Worm (Caenorhabditis elegans) whole organism, L3 larva: Measurements from ENCODE around the gene rike-1.
A peak's percentile ranks its signal among the peaks of the same experiment; 100 is the strongest.

Experiments
- aly-2 ChIP-seq: fragments of 150-350 bp; optimal IDR thresholded peaks from 2 replicates; lab custom pipeline; 2014; ENCODE audit warnings: missing biosample characterization, missing genetic modification characterization
- ama-1 ChIP-seq: fragments of 150-350 bp; optimal IDR thresholded peaks from 2 replicates; lab custom pipeline; 2018
- ceh-82 ChIP-seq: fragments of 150-350 bp; optimal IDR thresholded peaks from 2 replicates; lab custom pipeline; 2014; ENCODE audit warnings: missing biosample characterization, missing genetic modification characterization
- ceh-9 ChIP-seq: sonication (generic microtip); optimal IDR thresholded peaks from 2 replicates; lab custom pipeline; 2018; ENCODE audit warnings: missing biosample characterization, missing genetic modification characterization
- daf-12 ChIP-seq: fragments of 150-350 bp; optimal IDR thresholded peaks from 2 replicates; lab custom pipeline; 2014; ENCODE audit warnings: missing biosample characterization, missing genetic modification reagents, missing genetic modification characterization
- egl-27 ChIP-seq: sonication (generic microtip); optimal IDR thresholded peaks from 4 replicates; lab custom pipeline; 2017; ENCODE audit warnings: missing biosample characterization, missing genetic modification reagents, missing genetic modification characterization
- egl-5 ChIP-seq: fragments of 150-350 bp; optimal IDR thresholded peaks from 2 replicates; lab custom pipeline; 2017; ENCODE audit warnings: missing biosample characterization, missing genetic modification reagents, missing genetic modification characterization, inconsistent platforms
- elt-1 ChIP-seq: fragments of 150-350 bp; optimal IDR thresholded peaks from 2 replicates; lab custom pipeline; 2014; ENCODE audit warnings: missing biosample characterization, missing genetic modification characterization
- elt-2 ChIP-seq: sonication (generic microtip); optimal IDR thresholded peaks from 2 replicates; lab custom pipeline; 2016; ENCODE audit warnings: missing genetic modification reagents, mild to moderate bottlenecking, missing genetic modification characterization, missing compliant biosample characterization
- elt-3 ChIP-seq, 3 experiments: fragments of 150-350 bp in 1 of 3; sonication (generic microtip) in 2 of 3; optimal IDR thresholded peaks; 2 replicates in 2 of 3; 4 replicates in 1 of 3; lab custom pipeline; 2014 to 2017; ENCODE audit warnings: missing biosample characterization in 3 of 3, missing genetic modification characterization in 3 of 3
- eor-1 ChIP-seq, 2 experiments: fragments of 150-350 bp; optimal IDR thresholded peaks; 2 replicates each; lab custom pipeline; 2014 to 2018; ENCODE audit warnings: missing biosample characterization in 2 of 2, missing genetic modification characterization in 2 of 2
- fkh-10 ChIP-seq: sonication (generic microtip); optimal IDR thresholded peaks from 2 replicates; lab custom pipeline; 2017; ENCODE audit warnings: missing biosample characterization, missing genetic modification reagents, missing genetic modification characterization
- fkh-2 ChIP-seq: fragments of 150-350 bp; optimal IDR thresholded peaks from 2 replicates; lab custom pipeline; 2014; ENCODE audit warnings: missing biosample characterization, missing genetic modification reagents, missing genetic modification characterization
- fos-1 ChIP-seq: fragments of 150-350 bp; optimal IDR thresholded peaks from 2 replicates; lab custom pipeline; 2014; ENCODE audit warnings: missing biosample characterization, missing genetic modification characterization
- jun-1 ChIP-seq: fragments of 150-350 bp; optimal IDR thresholded peaks from 2 replicates; lab custom pipeline; 2014; ENCODE audit warnings: missing biosample characterization, missing genetic modification reagents, missing genetic modification characterization
- lin-39 ChIP-seq: fragments of 150-350 bp; optimal IDR thresholded peaks from 2 replicates; lab custom pipeline; 2018; ENCODE audit warnings: missing biosample characterization, missing genetic modification reagents, missing genetic modification characterization
- mdl-1 ChIP-seq: fragments of 150-350 bp; optimal IDR thresholded peaks from 2 replicates; lab custom pipeline; 2014; ENCODE audit warnings: missing biosample characterization, missing genetic modification characterization
- nfya-1 ChIP-seq: sonication (generic microtip); optimal IDR thresholded peaks from 2 replicates; lab custom pipeline; 2017; ENCODE audit warnings: missing genetic modification characterization, mild to moderate bottlenecking, missing compliant biosample characterization, antibody characterized with exemption, moderate library complexity; ENCODE audit not compliant: insufficient read depth
- nhr-11 ChIP-seq: fragments of 150-350 bp; optimal IDR thresholded peaks from 2 replicates; lab custom pipeline; 2014; ENCODE audit warnings: missing biosample characterization, missing genetic modification characterization
- nhr-12 ChIP-seq: fragments of 150-350 bp; optimal IDR thresholded peaks from 2 replicates; lab custom pipeline; 2014; ENCODE audit warnings: missing biosample characterization, missing genetic modification characterization
- nhr-23 ChIP-seq: fragments of 150-350 bp; optimal IDR thresholded peaks from 2 replicates; lab custom pipeline; 2014; ENCODE audit warnings: missing biosample characterization, missing genetic modification reagents, missing genetic modification characterization
- nhr-25 ChIP-seq: sonication (generic microtip); optimal IDR thresholded peaks from 2 replicates; lab custom pipeline; 2017; ENCODE audit warnings: missing biosample characterization, missing genetic modification characterization
- nhr-28 ChIP-seq: fragments of 150-350 bp; optimal IDR thresholded peaks from 2 replicates; lab custom pipeline; 2014; ENCODE audit warnings: missing biosample characterization, missing genetic modification characterization
- nhr-43 ChIP-seq: sonication (generic microtip); optimal IDR thresholded peaks from 2 replicates; lab custom pipeline; 2016; ENCODE audit warnings: mild to moderate bottlenecking, missing genetic modification characterization, missing compliant biosample characterization; ENCODE audit not compliant: poor library complexity, severe bottlenecking
- nhr-67 ChIP-seq: fragments of 150-350 bp; optimal IDR thresholded peaks from 2 replicates; lab custom pipeline; 2014; ENCODE audit warnings: missing biosample characterization, missing genetic modification characterization
- nhr-76 ChIP-seq: fragments of 150-350 bp; sonication (generic microtip); optimal IDR thresholded peaks from 5 replicates; lab custom pipeline; 2014; ENCODE audit warnings: missing biosample characterization, missing genetic modification characterization
- pqm-1 ChIP-seq: fragments of 150-350 bp; optimal IDR thresholded peaks from 2 replicates; lab custom pipeline; 2017; ENCODE audit warnings: missing biosample characterization, missing genetic modification characterization, inconsistent platforms
- sea-2 ChIP-seq: fragments of 150-350 bp; sonication (generic microtip); optimal IDR thresholded peaks from 4 replicates; lab custom pipeline; 2014; ENCODE audit warnings: missing biosample characterization, missing genetic modification reagents, missing genetic modification characterization
- snpc-4 ChIP-seq: fragments of 150-350 bp; optimal IDR thresholded peaks from 2 replicates; lab custom pipeline; 2014; ENCODE audit warnings: missing biosample characterization, missing genetic modification characterization
- tbx-2 ChIP-seq: sonication (generic microtip); optimal IDR thresholded peaks from 2 replicates; lab custom pipeline; 2016; ENCODE audit warnings: mild to moderate bottlenecking, missing genetic modification characterization, missing compliant biosample characterization
- unc-39 ChIP-seq: sonication (generic microtip); optimal IDR thresholded peaks from 4 replicates; lab custom pipeline; 2017; ENCODE audit warnings: missing biosample characterization, missing genetic modification characterization
- unc-62 ChIP-seq: fragments of 150-350 bp; sonication (generic microtip); optimal IDR thresholded peaks from 4 replicates; lab custom pipeline; 2014; ENCODE audit warnings: missing biosample characterization, missing genetic modification reagents, missing genetic modification characterization
- zag-1 ChIP-seq: fragments of 150-350 bp; optimal IDR thresholded peaks from 2 replicates; lab custom pipeline; 2014; ENCODE audit warnings: missing biosample characterization, missing genetic modification characterization
- ztf-4 ChIP-seq: fragments of 150-350 bp; optimal IDR thresholded peaks from 2 replicates; lab custom pipeline; 2014; ENCODE audit warnings: missing biosample characterization, missing genetic modification characterization

The rike-1 gene

ce11 chrV:14506713-14507675 lies 38.7 kb downstream of the rike-1 start:
- TF ChIP-seq egl-27 (tag; lab: Kevin White, UChicago) (no peak), nfya-1 (tag; lab: Kevin White, UChicago) (peak; percentile 1), elt-1 (tag; lab: Kevin White, UChicago) (peak; percentile 100), nhr-67 (tag; lab: Kevin White, UChicago) (no peak), nhr-23 (peak; percentile 91), nhr-25 (tag; lab: Kevin White, UChicago) (peak; percentile 70), elt-3 (tag; optimal IDR thresholded peaks at IDR 0.05; lab: Kevin White, UChicago) (peak in 1 of 3 experiments; percentile 15), egl-5 (tag; lab: Kevin White, UChicago) (peak; percentile 59), nhr-28 (tag; lab: Kevin White, UChicago) (no peak), lin-39 (no peak), snpc-4 (tag; lab: Kevin White, UChicago) (no peak)

ce11 chrV:14505745-14506214 lies 39.9 kb downstream of the rike-1 start:
- TF ChIP-seq pqm-1 (tag; lab: Kevin White, UChicago), result peak; percentile 42
- peak; percentile 67 for TF ChIP-seq nhr-23
- peak; percentile 65 for TF ChIP-seq nhr-25 (tag; lab: Kevin White, UChicago)
- no peak for TF ChIP-seq tbx-2 (tag; lab: Kevin White, UChicago)
- peak; percentile 78 for TF ChIP-seq nhr-43
- peak in 2 of 3 experiments; percentile 30 to 93 for TF ChIP-seq elt-3 (tag; optimal IDR thresholded peaks at IDR 0.05; lab: Kevin White, UChicago)
- TF ChIP-seq ama-1 (lab: Kevin White, UChicago), result no peak
- TF ChIP-seq daf-12 (tag; lab: Kevin White, UChicago), result no peak
- TF ChIP-seq jun-1 (tag; lab: Kevin White, UChicago), result peak; percentile 46
- TF ChIP-seq elt-2 (tag; lab: Kevin White, UChicago), result peak; percentile 84
- peak; percentile 95 for TF ChIP-seq elt-1 (tag; lab: Kevin White, UChicago)
- TF ChIP-seq zag-1 (tag; lab: Kevin White, UChicago), result no peak
- TF ChIP-seq eor-1 (tag; optimal IDR thresholded peaks at IDR 0.05; lab: Kevin White, UChicago), result no peak
- TF ChIP-seq egl-27 (tag; lab: Kevin White, UChicago), result peak; percentile 2
- no peak for TF ChIP-seq snpc-4 (tag; lab: Kevin White, UChicago)

- no peak for TF ChIP-seq nhr-28 (tag; lab: Kevin White, UChicago)
- TF ChIP-seq elt-2 (tag; lab: Kevin White, UChicago), result peak; percentile 2
Observed at ce11 chrV:14504774-14505173, 40.9 kb downstream of the rike-1 start.

ce11 chrV:14504120-14504519 lies 41.5 kb downstream of the rike-1 start:
- TF ChIP-seq snpc-4 (tag; lab: Kevin White, UChicago) (no peak), aly-2 (no peak), zag-1 (tag; lab: Kevin White, UChicago) (no peak), unc-39 (tag; lab: Kevin White, UChicago) (no peak), ceh-82 (no peak), fos-1 (tag; lab: Kevin White, UChicago) (no peak), tbx-2 (tag; lab: Kevin White, UChicago) (no peak), ceh-9 (tag; lab: Kevin White, UChicago) (no peak), unc-62 (GFP tag; lab: Kevin White, UChicago) (no peak), nhr-11 (tag; lab: Kevin White, UChicago) (no peak), ztf-4 (tag; lab: Kevin White, UChicago) (no peak), nhr-76 (tag; lab: Kevin White, UChicago) (no peak), mdl-1 (no peak), fkh-10 (GFP tag; lab: Kevin White, UChicago) (no peak), fkh-2 (tag; lab: Kevin White, UChicago) (no peak), egl-5 (tag; lab: Kevin White, UChicago) (no peak), sea-2 (GFP tag; lab: Kevin White, UChicago) (no peak), nhr-12 (tag; lab: Kevin White, UChicago) (no peak)
